Worm (Caenorhabditis elegans) whole organism, mixed stage, embryonic: ENCODE measurements around the gene F55F3.4.

Experiments used
- elt-3 ChIP-seq: fragments of 150-350 bp; optimal IDR thresholded peaks from 2 replicates; lab custom pipeline; 2014; ENCODE audit warnings: missing biosample characterization, missing genetic modification characterization
- pha-4 ChIP-seq: fragments of 150-350 bp; optimal IDR thresholded peaks from 2 replicates; lab custom pipeline; 2018; ENCODE audit warnings: missing biosample characterization, missing genetic modification reagents, missing genetic modification characterization
- snpc-4 ChIP-seq: fragments of 150-350 bp; optimal IDR thresholded peaks from 2 replicates; lab custom pipeline; 2014; ENCODE audit warnings: missing biosample characterization, missing genetic modification characterization
- zip-8 ChIP-seq: fragments of 150-350 bp; optimal IDR thresholded peaks from 2 replicates; lab custom pipeline; 2014; ENCODE audit warnings: missing biosample characterization, missing genetic modification characterization

ce11 chrX:13755469-13755868, 29.9 kb upstream of the F55F3.4 start, which contains the start of gene aakb-1:
- TF ChIP-seq pha-4 (tag; lab: Kevin White, UChicago) (no peak), snpc-4 (no peak), zip-8 (tag; lab: Kevin White, UChicago) (no peak), elt-3 (tag; lab: Kevin White, UChicago) (no peak)
